Worm (Caenorhabditis elegans): ENCODE results near the gene T28C6.8.
A peak's percentile ranks its signal among the peaks of the same experiment; 100 is the strongest.

The T28C6.8 gene

DNA sequence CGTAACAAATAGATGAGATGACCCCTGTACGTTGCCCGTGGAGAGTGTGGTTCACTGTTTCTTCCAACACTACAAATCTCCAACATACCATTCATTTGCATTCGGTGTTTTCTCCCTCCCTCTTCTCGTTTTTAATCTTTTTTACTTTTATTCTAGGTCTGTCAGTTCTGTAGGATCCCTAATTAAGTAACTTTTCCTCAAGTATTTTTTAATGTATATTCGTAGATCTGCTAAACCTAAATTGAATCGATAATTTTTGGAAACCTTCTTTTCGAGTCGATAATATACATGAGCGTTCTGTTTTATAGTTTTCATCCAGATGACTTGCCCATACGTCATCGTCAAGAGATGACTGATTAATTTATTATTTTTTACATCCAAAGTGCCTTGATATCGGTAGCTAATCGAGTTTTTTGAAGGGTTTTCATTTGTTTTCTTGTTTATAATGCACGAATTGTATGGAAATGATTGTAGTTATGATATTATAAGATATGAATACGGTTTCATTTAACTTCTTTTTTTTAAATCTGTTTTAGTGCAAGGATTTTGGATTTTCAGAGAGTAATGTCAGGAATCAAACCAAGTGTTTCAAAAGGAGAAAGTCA lies 9.7 kb upstream of the T28C6.8 start, which contains the start of the genes T28C6.11 and T11B7.1:
T28C6.11 (minus strand) TSS at position 101 of the 605 bp plus-strand sequence.
T11B7.1 (plus strand) TSS at position 555 of the 605 bp plus-strand sequence.
- TF ChIP-seq zag-1 (tag; optimal IDR thresholded peaks at IDR 0.05) = no peak
- TF ChIP-seq elt-3 (tag; optimal IDR thresholded peaks at IDR 0.05) = no peak
- TF ChIP-seq nhr-237 (tag; optimal IDR thresholded peaks at IDR 0.05) = no peak
- TF ChIP-seq nhr-77 (tag; optimal IDR thresholded peaks at IDR 0.05) = no peak
- TF ChIP-seq elt-2 (tag; optimal IDR thresholded peaks at IDR 0.05) = no peak
- no peak for TF ChIP-seq snpc-4 (tag; optimal IDR thresholded peaks at IDR 0.05)
- no peak for TF ChIP-seq daf-12 (tag; optimal IDR thresholded peaks at IDR 0.05)
- TF ChIP-seq ztf-4 (tag; optimal IDR thresholded peaks at IDR 0.05) = no peak
- no peak for TF ChIP-seq hmg-11 (tag; optimal IDR thresholded peaks at IDR 0.05)
- TF ChIP-seq unc-62 (GFP tag; optimal IDR thresholded peaks at IDR 0.05) = no peak
- no peak for TF ChIP-seq nhr-12 (tag; optimal IDR thresholded peaks at IDR 0.05)
- no peak for TF ChIP-seq fkh-10 (GFP tag; optimal IDR thresholded peaks at IDR 0.05)

DNA sequence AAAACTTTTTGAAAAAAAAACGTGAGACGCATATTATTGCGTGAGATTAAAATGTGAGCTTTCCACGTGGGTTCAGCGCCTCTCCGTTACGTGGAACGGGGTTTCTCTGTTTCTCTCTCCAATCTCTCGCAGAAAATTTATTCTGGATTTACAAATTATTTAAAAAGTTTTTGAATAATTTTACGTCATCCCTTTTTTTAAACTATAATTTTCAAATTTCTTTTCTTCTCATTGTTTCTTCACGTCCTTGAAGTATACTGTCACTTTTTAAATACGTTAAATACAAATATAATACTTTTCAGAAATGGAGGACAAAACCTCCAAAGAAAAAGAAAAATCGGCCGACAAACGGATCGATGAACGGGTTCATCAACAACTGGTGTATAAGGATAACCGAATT lies 3.0 kb downstream of the T28C6.8 start, which contains the start of gene T28C6.7:
T28C6.7 (plus strand) TSS at position 301 of the 400 bp plus-strand sequence.
- TF ChIP-seq ama-1 (optimal IDR thresholded peaks at IDR 0.05) = no peak
- TF ChIP-seq nhr-237 (tag; optimal IDR thresholded peaks at IDR 0.05) = no peak
- TF ChIP-seq nhr-76 (tag; optimal IDR thresholded peaks at IDR 0.05) = no peak
- TF ChIP-seq eor-1 (tag; optimal IDR thresholded peaks at IDR 0.05) = no peak
- TF ChIP-seq ztf-11 (tag; optimal IDR thresholded peaks at IDR 0.05) = no peak
- TF ChIP-seq daf-12 (tag; optimal IDR thresholded peaks at IDR 0.05) = no peak
- no peak for TF ChIP-seq nhr-12 (tag; optimal IDR thresholded peaks at IDR 0.05)
- TF ChIP-seq lin-39 (tag; optimal IDR thresholded peaks at IDR 0.05) = no peak
- no peak for TF ChIP-seq unc-62 (GFP tag; optimal IDR thresholded peaks at IDR 0.05)
- TF ChIP-seq fkh-2 (tag; optimal IDR thresholded peaks at IDR 0.05) = no peak
- no peak for TF ChIP-seq mdl-1 (tag; optimal IDR thresholded peaks at IDR 0.05)
- TF ChIP-seq nhr-25 (tag; optimal IDR thresholded peaks at IDR 0.05) = no peak
- no peak for TF ChIP-seq tbx-2 (tag; optimal IDR thresholded peaks at IDR 0.05)

ce11 chrIV:8826606-8827000 lies 3.9 kb downstream of the T28C6.8 start:
- TF ChIP-seq jun-1 (tag; optimal IDR thresholded peaks at IDR 0.05) (peak; percentile 7), tbx-2 (tag; optimal IDR thresholded peaks at IDR 0.05) (no peak), ceh-28 (tag; optimal IDR thresholded peaks at IDR 0.05) (peak; percentile 22), nhr-67 (tag; optimal IDR thresholded peaks at IDR 0.05) (no peak), nhr-77 (tag; optimal IDR thresholded peaks at IDR 0.05) (no peak), nhr-11 (tag; optimal IDR thresholded peaks at IDR 0.05) (no peak), nfya-1 (tag; optimal IDR thresholded peaks at IDR 0.05; ENCODE audit: insufficient read depth) (peak; percentile 37), lsy-12 (tag; optimal IDR thresholded peaks at IDR 0.05) (no peak), fkh-10 (GFP tag; optimal IDR thresholded peaks at IDR 0.05) (no peak), snpc-4 (tag; optimal IDR thresholded peaks at IDR 0.05) (no peak), fkh-2 (tag; optimal IDR thresholded peaks at IDR 0.05) (no peak), ceh-9 (tag; optimal IDR thresholded peaks at IDR 0.05) (no peak), nhr-25 (tag; optimal IDR thresholded peaks at IDR 0.05) (peak; percentile 3), elt-2 (tag; optimal IDR thresholded peaks at IDR 0.05) (no peak), egl-5 (tag; optimal IDR thresholded peaks at IDR 0.05) (no peak), ztf-11 (tag; optimal IDR thresholded peaks at IDR 0.05) (no peak), mdl-1 (tag; optimal IDR thresholded peaks at IDR 0.05) (no peak), ZK546.5 (tag; optimal IDR thresholded peaks at IDR 0.05) (no peak), unc-39 (tag; optimal IDR thresholded peaks at IDR 0.05) (no peak), nhr-28 (tag; optimal IDR thresholded peaks at IDR 0.05) (no peak), daf-12 (tag; optimal IDR thresholded peaks at IDR 0.05) (no peak), elt-3 (tag; optimal IDR thresholded peaks at IDR 0.05) (no peak), sea-2 (GFP tag; optimal IDR thresholded peaks at IDR 0.05) (no peak), aly-2 (tag; optimal IDR thresholded peaks at IDR 0.05) (no peak), pha-4 (tag; optimal IDR thresholded peaks at IDR 0.05) (peak; percentile 9), ceh-16 (tag; optimal IDR thresholded peaks at IDR 0.05) (no peak), fos-1 (tag; optimal IDR thresholded peaks at IDR 0.05) (no peak), nhr-76 (tag; optimal IDR thresholded peaks at IDR 0.05) (no peak), nhr-237 (tag; optimal IDR thresholded peaks at IDR 0.05) (no peak), hmg-11 (tag; optimal IDR thresholded peaks at IDR 0.05) (peak; percentile 65), elt-1 (tag; optimal IDR thresholded peaks at IDR 0.05) (no peak), lin-15B (tag; optimal IDR thresholded peaks at IDR 0.05) (peak; percentile 19), unc-62 (GFP tag; optimal IDR thresholded peaks at IDR 0.05) (no peak), lin-39 (tag; optimal IDR thresholded peaks at IDR 0.05) (no peak), pqm-1 (tag; optimal IDR thresholded peaks at IDR 0.05) (no peak), ama-1 (optimal IDR thresholded peaks at IDR 0.05) (no peak), skn-1 (tag; optimal IDR thresholded peaks at IDR 0.05) (no peak), mml-1 (tag; optimal IDR thresholded peaks at IDR 0.05) (no peak), nhr-23 (tag; optimal IDR thresholded peaks at IDR 0.05) (no peak), zag-1 (tag; optimal IDR thresholded peaks at IDR 0.05) (no peak), eor-1 (tag; optimal IDR thresholded peaks at IDR 0.05) (no peak), R02D3.7 (tag; optimal IDR thresholded peaks at IDR 0.05) (no peak), ceh-82 (tag; optimal IDR thresholded peaks at IDR 0.05) (no peak), ztf-4 (tag; optimal IDR thresholded peaks at IDR 0.05) (no peak), egl-27 (tag; optimal IDR thresholded peaks at IDR 0.05) (no peak), nhr-12 (tag; optimal IDR thresholded peaks at IDR 0.05) (no peak)
